Worm (Caenorhabditis elegans) whole organism, mixed stage, embryonic: ENCODE data around the gene cdc-42.

ENCODE experiments used
- ces-1 ChIP-seq: fragments of 150-350 bp; optimal IDR thresholded peaks from 2 replicates; lab custom pipeline; 2014; ENCODE audit warnings: missing biosample characterization, missing genetic modification reagents, missing genetic modification characterization
- elt-3 ChIP-seq: fragments of 150-350 bp; optimal IDR thresholded peaks from 2 replicates; lab custom pipeline; 2014; ENCODE audit warnings: missing biosample characterization, missing genetic modification characterization
- ham-2 ChIP-seq: fragments of 200-800 bp; sonication (Bioruptor generic); optimal IDR thresholded peaks from 2 replicates; lab custom pipeline; 2018; ENCODE audit warnings: mild to moderate bottlenecking, missing genetic modification characterization, missing compliant biosample characterization
- lsy-2 ChIP-seq: fragments of 150-350 bp; optimal IDR thresholded peaks from 2 replicates; lab custom pipeline; 2014; ENCODE audit warnings: missing biosample characterization, missing genetic modification characterization
- mls-2 ChIP-seq: sonication (generic microtip); optimal IDR thresholded peaks from 2 replicates; lab custom pipeline; 2016; ENCODE audit warnings: mild to moderate bottlenecking, missing genetic modification characterization, moderate library complexity, missing compliant biosample characterization

- TF ChIP-seq ces-1 (GFP tag; lab: Kevin White, UChicago): no peak
- TF ChIP-seq lsy-2: no peak
- peak; percentile 53 for TF ChIP-seq elt-3 (tag; lab: Kevin White, UChicago)
- peak; percentile 95 for TF ChIP-seq ham-2 (GFP tag; lab: Kevin White, UChicago)
- no peak for TF ChIP-seq mls-2 (tag; lab: Kevin White, UChicago)
Measured at ce11 chrII:7631171-7631570, 14.9 kb downstream of the cdc-42 start.
